Worm (Caenorhabditis elegans) whole organism, L1 larva: ENCODE results near the gene C07E3.3.

Source experiments
- fkh-10 ChIP-seq: sonication (generic microtip); optimal IDR thresholded peaks from 2 replicates; lab custom pipeline; 2017; ENCODE audit warnings: missing biosample characterization, missing genetic modification reagents, missing genetic modification characterization
- lin-39 ChIP-seq: fragments of 150-350 bp; optimal IDR thresholded peaks from 2 replicates; lab custom pipeline; 2014; ENCODE audit warnings: missing biosample characterization, missing genetic modification reagents, missing genetic modification characterization

- TF ChIP-seq fkh-10 (GFP tag; lab: Kevin White, UChicago) = no peak
- TF ChIP-seq lin-39 = no peak
Measured at ce11 chrII:10357468-10358007, at the start of gene C07E3.3.
